Fruit fly (Drosophila melanogaster): ENCODE data around the gene CG9123.

The CG9123 gene

DNA sequence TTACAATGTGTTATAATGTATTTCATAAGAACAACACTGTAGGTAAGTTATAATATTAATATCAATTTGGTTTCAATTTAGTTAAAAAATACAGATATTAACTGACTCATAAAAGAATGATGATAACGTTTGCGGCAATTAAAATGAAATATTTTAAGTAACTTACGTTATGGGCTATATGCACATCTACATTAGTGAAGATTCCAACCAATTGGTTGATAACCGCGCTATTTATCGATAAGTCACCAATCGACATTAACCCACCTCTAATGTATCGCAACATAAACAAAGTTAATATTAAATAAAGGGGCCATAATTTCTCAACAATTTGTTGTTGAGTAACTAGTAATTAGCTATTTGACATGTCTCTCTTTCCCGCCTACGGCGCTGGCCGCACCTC, 49.1 kb downstream of the CG9123 start, which contains the start of gene CG5877:
TSS of gene CG5877 (plus strand) at position 238 of the 400 bp plus-strand sequence.
- TF ChIP-seq dl (GFP tag; optimal IDR thresholded peaks at IDR 0.05; ENCODE audit: insufficient read depth in 1 of 2, partially characterized antibody in 2 of 2), result no peak
- TF ChIP-seq sage (GFP tag; optimal IDR thresholded peaks at IDR 0.05), result no peak
- TF ChIP-seq jim (GFP tag; optimal IDR thresholded peaks at IDR 0.05), result no peak
- TF ChIP-seq Jra (GFP tag; optimal IDR thresholded peaks at IDR 0.05), result no peak
- no peak for TF ChIP-seq Hr78 (GFP tag; optimal IDR thresholded peaks at IDR 0.05)
- no peak for TF ChIP-seq Dfd (GFP tag; optimal IDR thresholded peaks at IDR 0.05)
- no peak for TF ChIP-seq sv (GFP tag; optimal IDR thresholded peaks at IDR 0.05)
- no peak for TF ChIP-seq Sp1 (GFP tag; optimal IDR thresholded peaks at IDR 0.05)
- no peak for TF ChIP-seq usp (GFP tag; optimal IDR thresholded peaks at IDR 0.05)
- no peak for TF ChIP-seq Rel (GFP tag; optimal IDR thresholded peaks at IDR 0.05)
- no peak for TF ChIP-seq Rel (tag; optimal IDR thresholded peaks at IDR 0.05)
- TF ChIP-seq tai (GFP tag; optimal IDR thresholded peaks at IDR 0.05), result no peak
